Worm (Caenorhabditis elegans) whole organism, L4 larva: ENCODE results near the gene atl-1.

Experiments used
- D1046.2 ChIP-seq: fragments of 200-800 bp; sonication (Bioruptor generic); IDR thresholded peaks from 2 replicates; pipeline ENCODE4 v1.3.6; 2022; ENCODE audit warnings: missing genetic modification characterization, missing compliant biosample characterization
- F26F4.8 ChIP-seq: fragments of 200-800 bp; sonication (Bioruptor generic); conservative IDR thresholded peaks from 2 replicates; pipeline ENCODE4 v1.3.6; 2022; ENCODE audit warnings: missing genetic modification characterization, missing compliant biosample characterization
- T20F7.1 ChIP-seq: fragments of 200-800 bp; sonication (Bioruptor generic); optimal IDR thresholded peaks from 2 replicates; lab custom pipeline; 2018; ENCODE audit warnings: mild to moderate bottlenecking, missing genetic modification characterization, missing compliant biosample characterization
- Y48G9A.11 ChIP-seq: fragments of 200-800 bp; sonication (Bioruptor generic); IDR thresholded peaks from 2 replicates; pipeline ENCODE4 v1.3.6; 2022; ENCODE audit warnings: missing genetic modification reagents, missing genetic modification characterization, missing compliant biosample characterization
- Y5F2A.4 ChIP-seq: fragments of 200-800 bp; sonication (Bioruptor generic); optimal IDR thresholded peaks from 2 replicates; lab custom pipeline; 2018; ENCODE audit warnings: mild to moderate bottlenecking, missing genetic modification characterization, missing compliant biosample characterization
- ceh-28 ChIP-seq: fragments of 150-350 bp; optimal IDR thresholded peaks from 2 replicates; lab custom pipeline; 2014; ENCODE audit warnings: missing biosample characterization, missing genetic modification reagents, missing genetic modification characterization
- ces-1 ChIP-seq: fragments of 150-350 bp; sonication (generic microtip); optimal IDR thresholded peaks from 4 replicates; lab custom pipeline; 2014; ENCODE audit warnings: missing biosample characterization, missing genetic modification reagents, missing genetic modification characterization
- dmd-6 ChIP-seq: fragments of 200-800 bp; sonication (Bioruptor generic); IDR thresholded peaks from 2 replicates; pipeline ENCODE4 v1.3.6; 2022; ENCODE audit warnings: missing genetic modification reagents, missing genetic modification characterization, missing compliant biosample characterization
- dmd-9 ChIP-seq: fragments of 200-800 bp; sonication (Bioruptor generic); IDR thresholded peaks from 2 replicates; pipeline ENCODE4 v1.3.6; 2022; ENCODE audit warnings: missing genetic modification reagents, missing genetic modification characterization, missing compliant biosample characterization
- dve-1 ChIP-seq: sonication (generic microtip); optimal IDR thresholded peaks from 2 replicates; lab custom pipeline; 2017; ENCODE audit warnings: antibody characterized with exemption, mild to moderate bottlenecking, missing genetic modification characterization, missing compliant biosample characterization; ENCODE audit not compliant: insufficient read depth
- egl-43 ChIP-seq: fragments of 200-800 bp; sonication (Bioruptor generic); IDR thresholded peaks from 2 replicates; pipeline ENCODE4 v1.3.6; 2022; ENCODE audit warnings: missing genetic modification reagents, missing genetic modification characterization, missing compliant biosample characterization
- hmg-1.1 ChIP-seq: fragments of 200-800 bp; sonication (Bioruptor generic); IDR thresholded peaks from 2 replicates; pipeline ENCODE4 v1.3.6; 2022; ENCODE audit warnings: missing genetic modification reagents, missing genetic modification characterization, missing compliant biosample characterization
- lin-15B ChIP-seq: fragments of 150-350 bp; sonication (generic microtip); optimal IDR thresholded peaks from 3 replicates; lab custom pipeline; 2014; ENCODE audit warnings: missing biosample characterization, missing genetic modification characterization
- lin-29 ChIP-seq: fragments of 200-800 bp; sonication (Bioruptor generic); IDR thresholded peaks from 2 replicates; pipeline ENCODE4 v1.3.6; 2022; ENCODE audit warnings: missing genetic modification reagents, missing genetic modification characterization, missing compliant biosample characterization
- lin-38 ChIP-seq: fragments of 200-800 bp; sonication (Bioruptor generic); IDR thresholded peaks from 2 replicates; pipeline ENCODE4 v1.3.6; 2022; ENCODE audit warnings: missing genetic modification reagents, missing genetic modification characterization, missing compliant biosample characterization
- madf-5 ChIP-seq, 2 experiments: fragments of 200-800 bp; sonication (Bioruptor generic); IDR thresholded peaks; 2 replicates each; pipeline ENCODE4 v1.3.6; 2022; ENCODE audit warnings: missing compliant biosample characterization in 2 of 2, missing genetic modification characterization in 2 of 2
- madf-9 ChIP-seq: fragments of 200-800 bp; sonication (Bioruptor generic); conservative IDR thresholded peaks from 2 replicates; pipeline ENCODE4 v1.3.6; 2022; ENCODE audit warnings: missing genetic modification reagents, missing genetic modification characterization, missing compliant biosample characterization
- mdl-1 ChIP-seq, 2 experiments: fragments of 150-350 bp in 1 of 2; sonication (generic microtip) in 1 of 2; optimal IDR thresholded peaks; 2 replicates each; lab custom pipeline; 2014 to 2017; ENCODE audit warnings: missing biosample characterization in 2 of 2, missing genetic modification characterization in 2 of 2
- mes-2 ChIP-seq: sonication (generic microtip); optimal IDR thresholded peaks from 2 replicates; lab custom pipeline; 2016; ENCODE audit warnings: missing genotype, mild to moderate bottlenecking, missing genetic modification characterization, missing compliant biosample characterization; ENCODE audit not compliant: poor library complexity, severe bottlenecking
- mxl-3 ChIP-seq: fragments of 200-800 bp; sonication (Bioruptor generic); optimal IDR thresholded peaks from 2 replicates; lab custom pipeline; 2018; ENCODE audit warnings: mild to moderate bottlenecking, missing genetic modification characterization, missing compliant biosample characterization
- nhr-102 ChIP-seq: sonication (generic microtip); optimal IDR thresholded peaks from 2 replicates; lab custom pipeline; 2016; ENCODE audit warnings: mild to moderate bottlenecking, missing genetic modification characterization, moderate library complexity, missing compliant biosample characterization
- nhr-111 ChIP-seq: fragments of 200-800 bp; sonication (Bioruptor generic); optimal IDR thresholded peaks from 2 replicates; lab custom pipeline; 2018; ENCODE audit warnings: mild to moderate bottlenecking, missing genetic modification characterization, missing compliant biosample characterization
- nhr-25 ChIP-seq: sonication (generic microtip); optimal IDR thresholded peaks from 2 replicates; lab custom pipeline; 2017; ENCODE audit warnings: missing genetic modification characterization, mild to moderate bottlenecking, missing compliant biosample characterization, antibody characterized with exemption, moderate library complexity, borderline replicate concordance; ENCODE audit not compliant: insufficient read depth
- nhr-41 ChIP-seq: fragments of 200-800 bp; sonication (Bioruptor generic); IDR thresholded peaks from 2 replicates; pipeline ENCODE4 v1.3.6; 2022; ENCODE audit warnings: missing genetic modification reagents, missing genetic modification characterization, missing compliant biosample characterization
- nhr-48 ChIP-seq: sonication (generic microtip); optimal IDR thresholded peaks from 2 replicates; lab custom pipeline; 2016; ENCODE audit warnings: mild to moderate bottlenecking, missing genetic modification characterization, missing compliant biosample characterization
- nhr-77 ChIP-seq: fragments of 150-350 bp; optimal IDR thresholded peaks from 2 replicates; lab custom pipeline; 2014; ENCODE audit warnings: missing biosample characterization, missing genetic modification characterization
- php-3 ChIP-seq: fragments of 200-800 bp; sonication (Bioruptor generic); IDR thresholded peaks from 2 replicates; pipeline ENCODE4 v1.3.6; 2022; ENCODE audit warnings: missing genetic modification reagents, missing genetic modification characterization, missing compliant biosample characterization
- pqm-1 ChIP-seq: sonication (generic microtip); optimal IDR thresholded peaks from 2 replicates; lab custom pipeline; 2017; ENCODE audit warnings: missing biosample characterization, missing genetic modification characterization
- saeg-2 ChIP-seq: fragments of 200-800 bp; sonication (Bioruptor generic); IDR thresholded peaks from 2 replicates; pipeline ENCODE4 v1.3.6; 2022; ENCODE audit warnings: missing genetic modification reagents, missing genetic modification characterization, missing compliant biosample characterization
- sdz-12 ChIP-seq: fragments of 200-800 bp; sonication (Bioruptor generic); optimal IDR thresholded peaks from 2 replicates; lab custom pipeline; 2018; ENCODE audit warnings: mild to moderate bottlenecking, missing genetic modification characterization, missing compliant biosample characterization
- set-16 ChIP-seq: fragments of 200-800 bp; sonication (Bioruptor generic); IDR thresholded peaks from 2 replicates; pipeline ENCODE4 v1.3.6; 2022; ENCODE audit warnings: missing genetic modification reagents, missing genetic modification characterization, missing compliant biosample characterization
- snpc-1.2 ChIP-seq: fragments of 200-800 bp; sonication (Bioruptor generic); IDR thresholded peaks from 2 replicates; pipeline ENCODE4 v1.3.6; 2022; ENCODE audit warnings: missing genetic modification reagents, missing genetic modification characterization, missing compliant biosample characterization
- snpc-4 ChIP-seq: fragments of 150-350 bp; optimal IDR thresholded peaks from 2 replicates; lab custom pipeline; 2014; ENCODE audit warnings: missing biosample characterization, missing genetic modification characterization
- unc-62 ChIP-seq, 3 experiments: fragments of 150-350 bp in 1 of 3; sonication (generic microtip); optimal IDR thresholded peaks in 2 of 3; peaks in 1 of 3; 1 replicate in 1 of 3; 2 replicates in 2 of 3; lab custom pipeline; 2014 to 2017; ENCODE audit warnings: missing biosample characterization in 3 of 3, missing genetic modification characterization in 3 of 3, missing genetic modification reagents in 3 of 3, missing genotype in 1 of 3
- zip-2 ChIP-seq: fragments of 150-350 bp; optimal IDR thresholded peaks from 2 replicates; lab custom pipeline; 2014; ENCODE audit warnings: missing biosample characterization, missing genetic modification characterization
- ztf-11 ChIP-seq: fragments of 150-350 bp; optimal IDR thresholded peaks from 2 replicates; lab custom pipeline; 2014; ENCODE audit warnings: missing biosample characterization, missing genetic modification characterization
- ztf-7 ChIP-seq: fragments of 150-350 bp; optimal IDR thresholded peaks from 2 replicates; lab custom pipeline; 2014; ENCODE audit warnings: missing biosample characterization, missing genetic modification characterization

atl-1 gene

ce11 chrV:9625122-9625521, 20.3 kb downstream of the atl-1 start, which contains the start of gene idpc-4:
idpc-4 (plus strand) TSS chrV:9625422.
- TF ChIP-seq ceh-28 (tag; lab: Kevin White, UChicago) (no peak), snpc-4 (tag; lab: Kevin White, UChicago) (no peak), ces-1 (no peak), Y48G9A.11 (no peak), snpc-1.2 (GFP tag; lab: Robert Waterston, UW) (no peak), ztf-11 (tag; lab: Kevin White, UChicago) (no peak), lin-29 (GFP tag; lab: Robert Waterston, UW) (no peak), T20F7.1 (GFP tag; lab: Kevin White, UChicago) (no peak), dmd-6 (no peak)

DNA sequence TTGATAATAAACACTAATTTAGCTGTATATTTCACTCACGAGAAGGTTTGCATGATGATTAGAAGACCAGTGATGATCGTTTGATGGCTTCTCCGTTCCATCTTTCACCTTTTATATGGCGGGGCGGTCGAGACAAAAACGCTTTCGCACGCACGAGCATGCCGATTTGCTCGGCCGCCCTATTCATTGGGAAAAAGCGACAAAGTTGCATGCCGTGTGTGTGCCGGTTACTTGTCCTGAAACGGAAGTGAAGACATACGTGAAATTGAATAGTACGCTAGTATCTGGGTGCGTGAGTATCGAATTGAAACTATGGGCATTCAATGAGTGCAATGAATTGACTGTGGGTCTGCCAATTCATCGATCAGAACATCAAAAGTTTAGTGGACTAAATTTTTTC, 22.6 kb downstream of the atl-1 start, which contains the start of gene idpc-5:
TSS of gene idpc-5 (minus strand) at position 101 of the 400 bp plus-strand sequence.
- TF ChIP-seq unc-62 (GFP tag; optimal IDR thresholded peaks at IDR 0.05 in 1 of 2; lab: Kevin White, UChicago) (peak in 1 of 2 experiments; percentile 42), unc-62 (tag; optimal IDR thresholded peaks at IDR 0.05; lab: Kevin White, UChicago) (no peak), nhr-77 (tag; lab: Kevin White, UChicago) (no peak), nhr-111 (GFP tag; lab: Kevin White, UChicago) (no peak), dve-1 (tag; lab: Kevin White, UChicago) (no peak), ztf-7 (tag; lab: Kevin White, UChicago) (no peak), nhr-41 (GFP tag; lab: Robert Waterston, UW) (no peak), madf-9 (no peak)

DNA sequence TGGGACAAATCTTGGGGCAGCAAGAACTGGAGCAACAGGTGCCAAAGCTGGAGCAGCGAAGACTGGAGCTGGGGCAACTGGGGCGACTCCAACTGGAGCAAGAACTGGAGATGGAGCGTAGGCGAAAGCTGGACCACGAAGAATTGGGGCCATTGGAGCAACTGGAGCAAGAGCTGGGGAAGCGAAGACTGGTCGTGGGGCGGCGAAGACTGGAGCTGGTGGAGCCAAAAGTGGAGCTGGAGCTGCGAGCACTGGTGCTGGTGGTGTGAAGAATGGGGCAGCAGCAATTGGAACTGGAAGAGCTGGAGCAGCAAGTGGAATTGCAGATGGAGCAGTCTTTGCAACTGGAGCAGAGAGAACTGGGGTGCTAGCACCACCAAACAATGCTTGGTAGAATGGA, 23.1 kb downstream of the atl-1 start:
- TF ChIP-seq egl-43 (GFP tag; lab: Robert Waterston, UW) (0 out of 2 replicates have a peak, but pooled peaks have one; percentile 48), set-16 (GFP tag; lab: Robert Waterston, UW) (peak; percentile 92)

DNA sequence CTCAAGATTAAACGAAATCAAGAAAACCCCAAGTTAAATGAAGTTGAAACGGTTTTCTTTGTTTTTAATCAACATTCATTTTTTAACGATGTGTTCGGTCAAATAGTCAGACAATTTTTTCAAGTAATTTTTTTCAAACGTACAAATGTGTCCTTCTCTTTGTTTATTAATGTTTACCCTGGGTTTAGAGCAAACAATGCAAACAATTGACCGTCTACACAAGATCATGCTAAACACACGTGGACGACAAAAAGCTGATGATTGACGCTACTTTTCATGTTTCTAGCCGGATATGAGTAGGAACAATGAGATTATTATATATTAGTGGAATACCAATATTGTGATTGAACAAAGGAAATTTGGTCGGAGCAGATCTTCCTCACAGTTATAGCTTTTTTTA, 24.0 kb downstream of the atl-1 start:
- TF ChIP-seq nhr-25 (tag; lab: Kevin White, UChicago): no peak
- TF ChIP-seq nhr-48: no peak
- peak in 1 of 2 experiments; percentile 95 for TF ChIP-seq unc-62 (GFP tag; optimal IDR thresholded peaks at IDR 0.05 in 1 of 2; lab: Kevin White, UChicago)
- no peak for TF ChIP-seq unc-62 (tag; optimal IDR thresholded peaks at IDR 0.05; lab: Kevin White, UChicago)
- no peak for TF ChIP-seq ztf-7 (tag; lab: Kevin White, UChicago)
- no peak for TF ChIP-seq sdz-12 (GFP tag; lab: Kevin White, UChicago)

DNA sequence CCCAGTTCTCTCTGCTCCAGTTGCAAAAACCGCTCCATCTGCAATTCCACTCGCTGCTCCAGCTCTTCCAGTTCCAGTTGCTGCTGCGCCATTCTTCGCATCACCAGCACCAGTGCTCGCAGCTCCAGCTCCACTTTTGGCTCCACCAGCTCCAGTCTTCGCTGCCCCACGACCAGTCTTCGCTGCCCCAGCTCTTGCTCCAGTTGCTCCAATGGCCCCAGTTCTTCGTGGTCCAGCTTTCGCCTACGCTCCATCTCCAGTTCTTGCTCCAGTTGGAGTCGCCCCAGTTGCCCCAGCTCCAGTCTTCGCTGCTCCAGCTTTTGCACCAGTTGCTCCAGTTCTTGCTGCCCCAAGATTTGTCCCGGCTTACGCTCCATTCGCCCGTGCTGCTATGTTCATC, 25.0 kb downstream of the atl-1 start:
- TF ChIP-seq egl-43 (GFP tag; lab: Robert Waterston, UW) (peak; percentile 52; the same call in 1 of the 2 replicates), mes-2 (tag; lab: Kevin White, UChicago) (no peak), madf-5 (GFP tag; IDR thresholded peaks at IDR 0.05; lab: Robert Waterston, UW) (0 out of 4 replicates have a peak, but pooled peaks of 1 of the 2 experiments have one; percentile 32), set-16 (GFP tag; lab: Robert Waterston, UW) (peak; percentile 95), saeg-2 (GFP tag; lab: Robert Waterston, UW) (0 out of 2 replicates have a peak, but pooled peaks have one; percentile 39), lin-38 (no peak), php-3 (0 out of 2 replicates have a peak, but pooled peaks have one; percentile 19), unc-62 (GFP tag; optimal IDR thresholded peaks at IDR 0.05 in 1 of 2; lab: Kevin White, UChicago) (no peak), unc-62 (tag; optimal IDR thresholded peaks at IDR 0.05; lab: Kevin White, UChicago) (no peak)

DNA sequence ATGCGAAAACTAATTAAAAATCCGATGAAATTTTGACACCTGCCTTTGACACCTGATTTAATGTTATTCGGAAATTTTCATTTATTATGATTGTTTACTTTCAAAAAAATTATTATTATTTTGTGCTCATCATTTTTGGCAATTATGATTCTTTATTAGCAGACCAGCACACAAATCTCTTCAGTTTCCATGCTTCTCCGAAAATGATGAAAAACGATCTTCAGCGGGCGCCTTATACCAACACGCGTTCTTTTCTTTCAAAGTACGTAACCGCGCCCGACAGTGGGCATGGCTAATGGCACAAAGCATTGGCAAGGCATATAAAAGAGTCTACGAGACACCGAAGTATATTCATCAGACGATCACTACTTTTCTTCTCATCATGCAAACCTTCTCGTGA, 25.5 kb downstream of the atl-1 start, which contains the start of gene idpc-6:
TSS of gene idpc-6 (plus strand) at position 301 of the 400 bp plus-strand sequence.
- TF ChIP-seq ces-1 (no peak), sdz-12 (GFP tag; lab: Kevin White, UChicago) (no peak), pqm-1 (tag; lab: Kevin White, UChicago) (no peak), F26F4.8 (GFP tag; lab: Robert Waterston, UW) (no peak), nhr-102 (tag; lab: Kevin White, UChicago) (no peak), mxl-3 (GFP tag; lab: Kevin White, UChicago) (no peak), mdl-1 (tag; optimal IDR thresholded peaks at IDR 0.05; lab: Kevin White, UChicago) (no peak), lin-15B (no peak), zip-2 (tag; lab: Kevin White, UChicago) (no peak), hmg-1.1 (GFP tag; lab: Robert Waterston, UW) (no peak), dmd-6 (no peak), nhr-48 (no peak), mes-2 (tag; lab: Kevin White, UChicago) (no peak), dmd-9 (GFP tag; lab: Robert Waterston, UW) (no peak), D1046.2 (GFP tag; lab: Robert Waterston, UW) (no peak), Y5F2A.4 (GFP tag; lab: Kevin White, UChicago) (no peak)
